Fruit fly (Drosophila melanogaster): ENCODE measurements around the gene lic.

DNA sequence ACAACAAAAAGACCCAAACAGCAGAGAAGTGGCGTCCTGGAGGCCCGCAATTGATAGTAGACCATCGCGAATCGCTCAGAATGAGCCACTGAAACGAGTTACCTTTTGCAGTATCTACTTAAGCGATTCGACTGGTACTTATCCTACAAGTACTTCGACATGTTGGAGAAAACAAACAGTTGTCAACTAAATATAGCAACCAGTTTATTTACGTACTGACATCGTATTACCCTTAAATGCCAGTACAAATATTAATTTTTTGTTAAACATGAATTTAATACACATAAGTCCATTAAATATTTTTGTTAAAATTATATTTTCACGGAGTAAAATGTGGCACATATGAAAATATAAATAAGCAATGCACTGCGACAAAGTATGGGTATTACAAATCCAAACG lies 35.7 kb upstream of the lic start, which contains the start of gene CG12715:
- no peak for TF ChIP-seq kay (GFP tag; ENCODE audit: borderline replicate concordance)
- TF ChIP-seq cic (GFP tag; optimal IDR thresholded peaks at IDR 0.05), result no peak
- TF ChIP-seq CG7101 (tag; optimal IDR thresholded peaks at IDR 0.05), result no peak
- TF ChIP-seq tj (GFP tag; optimal IDR thresholded peaks at IDR 0.05), result no peak
- no peak for TF ChIP-seq CG7045 (GFP tag; optimal IDR thresholded peaks at IDR 0.05)
- TF ChIP-seq CG14711 (tag; optimal IDR thresholded peaks at IDR 0.05), result no peak
- TF ChIP-seq bab1 (GFP tag; optimal IDR thresholded peaks at IDR 0.05), result no peak
- no peak for TF ChIP-seq Mnt (GFP tag; optimal IDR thresholded peaks at IDR 0.05)
- no peak for TF ChIP-seq CG11617 (GFP tag; optimal IDR thresholded peaks at IDR 0.05)

Measured in whole organism, adult.